Worm (Caenorhabditis elegans) whole organism, early embryonic: ENCODE data around the gene gst-8.

ENCODE experiments used
- B0310.2 ChIP-seq: sonication (generic microtip); optimal IDR thresholded peaks from 2 replicates; lab custom pipeline; 2016; ENCODE audit warnings: mild to moderate bottlenecking, missing genetic modification characterization, missing compliant biosample characterization
- ama-1 ChIP-seq: fragments of 150-350 bp; optimal IDR thresholded peaks from 2 replicates; lab custom pipeline; 2014
- ceh-13 ChIP-seq: fragments of 200-800 bp; sonication (Bioruptor generic); optimal IDR thresholded peaks from 2 replicates; lab custom pipeline; 2018; ENCODE audit warnings: mild to moderate bottlenecking, missing genetic modification characterization, missing compliant biosample characterization
- ceh-36 ChIP-seq: sonication (generic microtip); optimal IDR thresholded peaks from 2 replicates; lab custom pipeline; 2016; ENCODE audit warnings: missing genetic modification characterization, inconsistent platforms, missing compliant biosample characterization
- hmbx-1 ChIP-seq: sonication (generic microtip); optimal IDR thresholded peaks from 2 replicates; lab custom pipeline; 2016; ENCODE audit warnings: mild to moderate bottlenecking, missing genetic modification characterization, missing compliant biosample characterization
- pes-1 ChIP-seq: fragments of 200-800 bp; sonication (Bioruptor generic); IDR thresholded peaks from 2 replicates; pipeline ENCODE4 v1.3.6; 2022; ENCODE audit warnings: missing genetic modification reagents, missing genetic modification characterization, missing compliant biosample characterization
- scrt-1 ChIP-seq: fragments of 200-800 bp; sonication (Bioruptor generic); IDR thresholded peaks from 2 replicates; pipeline ENCODE4 v1.3.6; 2022; ENCODE audit warnings: missing genetic modification characterization, missing compliant biosample characterization
- sea-1 ChIP-seq: fragments of 200-800 bp; sonication (Bioruptor generic); conservative IDR thresholded peaks from 2 replicates; pipeline ENCODE4 v1.3.6; 2022; ENCODE audit warnings: missing genetic modification characterization, missing compliant biosample characterization
- tbx-11 ChIP-seq: fragments of 200-800 bp; sonication (Bioruptor generic); IDR thresholded peaks from 2 replicates; pipeline ENCODE4 v1.3.6; 2022; ENCODE audit warnings: missing genetic modification characterization, missing compliant biosample characterization
- tra-4 ChIP-seq: sonication (generic microtip); optimal IDR thresholded peaks from 2 replicates; lab custom pipeline; 2017; ENCODE audit warnings: missing genetic modification characterization, missing compliant biosample characterization

DNA sequence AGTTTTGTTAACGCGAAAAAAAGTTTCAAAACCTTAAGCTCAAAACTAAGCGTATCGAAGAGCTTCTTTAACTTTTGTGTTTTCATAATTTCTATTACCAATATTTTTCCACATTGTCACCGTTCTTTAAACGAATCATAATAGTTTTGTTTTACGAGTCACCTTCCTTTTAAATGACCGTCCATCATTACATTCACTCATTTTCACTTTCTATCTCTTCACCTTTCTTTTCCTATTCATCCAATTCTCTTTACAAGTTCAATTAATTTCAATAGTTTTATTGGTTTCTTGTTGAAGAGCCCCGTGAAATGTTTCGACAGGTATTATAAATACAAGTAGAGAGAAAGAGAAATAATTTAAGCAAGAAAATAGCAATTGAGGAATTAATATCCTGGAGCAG is 11.7 kb upstream of the gst-8 start:
- TF ChIP-seq ama-1 (lab: Kevin White, UChicago) (no peak), ceh-36 (tag; lab: Kevin White, UChicago) (no peak), tra-4 (tag; lab: Kevin White, UChicago) (no peak), hmbx-1 (no peak), sea-1 (GFP tag; lab: Robert Waterston, UW) (no peak), pes-1 (GFP tag; lab: Robert Waterston, UW) (no peak), tbx-11 (GFP tag; lab: Robert Waterston, UW) (no peak), B0310.2 (no peak), ceh-13 (GFP tag; lab: Kevin White, UChicago) (no peak), scrt-1 (no peak)
